Worm (Caenorhabditis elegans): ENCODE results near the gene F21C10.10.

F21C10.10 gene

ce11 chrV:9062341-9062740 is 33.7 kb upstream of the F21C10.10 start, which contains the start of gene C25E10.12:
C25E10.12 (minus strand) TSS chrV:9062441.
- no peak for TF ChIP-seq lsy-12 (tag; optimal IDR thresholded peaks at IDR 0.05)
- TF ChIP-seq ama-1 (optimal IDR thresholded peaks at IDR 0.05), result no peak
- no peak for TF ChIP-seq fkh-2 (tag; optimal IDR thresholded peaks at IDR 0.05)
- TF ChIP-seq elt-3 (tag; optimal IDR thresholded peaks at IDR 0.05), result no peak
- no peak for TF ChIP-seq aly-2 (tag; optimal IDR thresholded peaks at IDR 0.05)
- no peak for TF ChIP-seq nhr-67 (tag; optimal IDR thresholded peaks at IDR 0.05)
- TF ChIP-seq pha-4 (tag; optimal IDR thresholded peaks at IDR 0.05), result no peak
- TF ChIP-seq ceh-28 (tag; optimal IDR thresholded peaks at IDR 0.05), result no peak
- no peak for TF ChIP-seq mdl-1 (tag; optimal IDR thresholded peaks at IDR 0.05)
- TF ChIP-seq nhr-76 (tag; optimal IDR thresholded peaks at IDR 0.05), result no peak
- no peak for TF ChIP-seq tbx-2 (tag; optimal IDR thresholded peaks at IDR 0.05)
- no peak for TF ChIP-seq nhr-43 (tag; optimal IDR thresholded peaks at IDR 0.05; ENCODE audit: poor library complexity, severe bottlenecking)
- no peak for TF ChIP-seq daf-12 (tag; optimal IDR thresholded peaks at IDR 0.05)
- TF ChIP-seq nfya-1 (tag; optimal IDR thresholded peaks at IDR 0.05; ENCODE audit: insufficient read depth), result no peak
- no peak for TF ChIP-seq R02D3.7 (tag; optimal IDR thresholded peaks at IDR 0.05)
- TF ChIP-seq ztf-11 (tag; optimal IDR thresholded peaks at IDR 0.05), result no peak

- TF ChIP-seq egl-27 (tag; optimal IDR thresholded peaks at IDR 0.05), result no peak
- peak; percentile 32 for TF ChIP-seq nhr-23 (tag; optimal IDR thresholded peaks at IDR 0.05)
- no peak for TF ChIP-seq tbx-2 (tag; optimal IDR thresholded peaks at IDR 0.05)
- TF ChIP-seq nhr-25 (tag; optimal IDR thresholded peaks at IDR 0.05), result no peak
- TF ChIP-seq ztf-4 (tag; optimal IDR thresholded peaks at IDR 0.05), result no peak
- no peak for TF ChIP-seq elt-3 (tag; optimal IDR thresholded peaks at IDR 0.05)
- no peak for TF ChIP-seq nhr-28 (tag; optimal IDR thresholded peaks at IDR 0.05)
- TF ChIP-seq lin-15B (tag; optimal IDR thresholded peaks at IDR 0.05), result no peak
These were observed 32.9 kb upstream of the F21C10.10 start for ce11 chrV:9063134-9063533.

DNA sequence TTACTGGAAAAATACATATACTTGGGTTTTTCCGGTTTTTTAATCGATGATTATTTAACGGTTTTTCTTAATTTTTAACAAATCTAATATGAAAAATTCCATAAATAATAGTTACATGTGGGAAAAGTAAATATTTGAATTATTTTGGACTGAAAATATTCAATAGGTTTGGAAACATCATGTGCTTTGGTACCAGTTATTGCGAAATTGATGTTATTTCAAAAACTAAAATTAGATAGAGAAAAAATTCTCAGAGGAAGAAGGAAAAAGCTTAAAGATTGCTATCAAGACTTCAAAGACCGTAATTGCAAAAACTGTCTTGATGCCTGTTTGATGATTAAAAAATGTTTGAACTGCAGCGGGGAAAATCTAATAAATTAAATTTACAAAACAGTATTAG is 31.1 kb upstream of the F21C10.10 start:
- TF ChIP-seq nhr-28 (tag; optimal IDR thresholded peaks at IDR 0.05) (no peak), ztf-4 (tag; optimal IDR thresholded peaks at IDR 0.05) (no peak), elt-2 (tag; optimal IDR thresholded peaks at IDR 0.05) (no peak), mdl-1 (tag; optimal IDR thresholded peaks at IDR 0.05) (no peak)

- TF ChIP-seq elt-1 (tag; optimal IDR thresholded peaks at IDR 0.05), result peak; percentile 87
- no peak for TF ChIP-seq ama-1 (optimal IDR thresholded peaks at IDR 0.05)
These were observed 30.2 kb upstream of the F21C10.10 start for ce11 chrV:9065915-9066314.

DNA sequence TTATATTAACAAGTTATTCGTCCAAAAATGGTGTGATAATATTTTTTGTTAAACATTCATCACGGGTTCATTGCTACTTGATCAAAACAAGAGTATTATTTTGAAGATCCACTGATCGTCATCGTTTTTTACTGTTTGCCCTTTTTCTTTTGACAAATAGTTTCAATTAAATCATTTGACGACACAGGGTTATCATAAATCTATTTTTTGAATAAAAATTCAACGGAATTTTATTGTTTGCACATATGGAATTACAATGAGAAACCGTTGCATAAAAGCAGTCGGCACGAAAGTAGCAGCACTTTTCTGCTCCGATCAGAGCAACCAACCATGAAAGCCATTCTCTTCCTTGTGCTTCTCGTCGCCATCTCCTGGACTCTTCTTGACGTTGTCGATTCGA is 28.4 kb upstream of the F21C10.10 start, which contains the start of gene fip-2:
fip-2 (plus strand) TSS at position 301 of the 400 bp plus-strand sequence.
- TF ChIP-seq pqm-1 (tag; optimal IDR thresholded peaks at IDR 0.05) (no peak), ceh-82 (tag; optimal IDR thresholded peaks at IDR 0.05) (no peak), elt-2 (tag; optimal IDR thresholded peaks at IDR 0.05) (no peak), elt-3 (tag; optimal IDR thresholded peaks at IDR 0.05) (no peak), egl-5 (tag; optimal IDR thresholded peaks at IDR 0.05) (no peak)

- TF ChIP-seq elt-1 (tag; optimal IDR thresholded peaks at IDR 0.05) (no peak), ZK546.5 (tag; optimal IDR thresholded peaks at IDR 0.05) (no peak), mml-1 (tag; optimal IDR thresholded peaks at IDR 0.05) (no peak), pha-4 (tag; optimal IDR thresholded peaks at IDR 0.05) (no peak), elt-3 (tag; optimal IDR thresholded peaks at IDR 0.05) (no peak), lin-15B (tag; optimal IDR thresholded peaks at IDR 0.05) (no peak), ceh-28 (tag; optimal IDR thresholded peaks at IDR 0.05) (no peak), aly-2 (tag; optimal IDR thresholded peaks at IDR 0.05) (no peak), ceh-9 (tag; optimal IDR thresholded peaks at IDR 0.05) (no peak), sea-2 (GFP tag; optimal IDR thresholded peaks at IDR 0.05) (no peak), ztf-4 (tag; optimal IDR thresholded peaks at IDR 0.05) (no peak), snpc-4 (tag; optimal IDR thresholded peaks at IDR 0.05) (no peak), fkh-10 (GFP tag; optimal IDR thresholded peaks at IDR 0.05) (no peak), ceh-16 (tag; optimal IDR thresholded peaks at IDR 0.05) (no peak), nhr-12 (tag; optimal IDR thresholded peaks at IDR 0.05) (no peak), nhr-43 (tag; optimal IDR thresholded peaks at IDR 0.05; ENCODE audit: poor library complexity, severe bottlenecking) (no peak)
These were observed 26.4 kb upstream of the F21C10.10 start, which contains the start of gene T27E4.5 for ce11 chrV:9069680-9070079. T27E4.5 (minus strand) TSS chrV:9069780.
